Worm (Caenorhabditis elegans): ENCODE results near the gene W02F12.4.

The W02F12.4 gene

DNA sequence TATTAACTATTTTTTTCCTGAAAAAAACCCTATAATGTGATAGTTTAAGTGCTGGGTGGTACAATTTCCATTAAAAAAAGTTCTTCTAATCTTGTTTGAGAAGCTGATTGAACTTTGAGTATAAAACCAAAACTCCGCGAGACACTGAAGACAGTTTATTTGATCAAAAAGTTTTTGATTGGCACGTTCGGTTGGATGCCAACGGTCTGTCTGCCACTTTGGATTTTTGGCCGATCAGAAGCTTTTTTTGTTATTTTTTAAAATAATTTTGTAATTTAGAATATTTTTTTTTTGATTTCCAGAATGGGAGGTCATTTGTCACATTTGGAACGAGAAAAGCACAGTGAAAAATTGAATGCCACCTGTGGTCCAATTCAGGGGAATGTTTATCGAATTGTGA, 37.2 kb downstream of the W02F12.4 start, which contains the start of gene cest-28:
Gene cest-28, plus strand, starts transcription at position 301 of the 400 bp plus-strand sequence.
- TF ChIP-seq lin-39 (tag; optimal IDR thresholded peaks at IDR 0.05): no peak
- TF ChIP-seq nhr-12 (tag; optimal IDR thresholded peaks at IDR 0.05): no peak
- TF ChIP-seq ceh-82 (tag; optimal IDR thresholded peaks at IDR 0.05): no peak
- no peak for TF ChIP-seq nhr-11 (tag; optimal IDR thresholded peaks at IDR 0.05)
- no peak for TF ChIP-seq lsy-12 (tag; optimal IDR thresholded peaks at IDR 0.05)

DNA sequence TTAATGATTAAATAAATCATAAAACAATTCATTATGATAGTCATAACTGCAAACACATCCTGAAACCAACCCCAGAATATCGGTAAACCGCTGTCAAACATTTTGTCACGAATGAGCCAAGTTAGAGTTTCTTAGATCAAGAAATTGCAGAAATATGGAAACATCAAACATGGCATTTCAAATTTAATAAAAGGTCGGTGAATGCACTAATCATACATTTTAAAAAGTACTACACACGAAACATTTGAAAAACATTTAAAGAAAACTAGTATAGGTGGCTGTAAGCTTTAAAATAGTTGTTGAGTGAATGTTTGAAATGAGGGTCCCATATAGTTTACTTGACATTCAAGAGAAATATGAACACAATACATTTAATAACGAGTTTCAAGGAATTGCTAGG, 38.0 kb downstream of the W02F12.4 start, which contains the start of gene str-180:
Gene str-180, minus strand, starts transcription at position 101 of the 400 bp plus-strand sequence.
- TF ChIP-seq nhr-23 (tag; optimal IDR thresholded peaks at IDR 0.05): no peak
- TF ChIP-seq pqm-1 (tag; optimal IDR thresholded peaks at IDR 0.05): no peak
- TF ChIP-seq skn-1 (tag; optimal IDR thresholded peaks at IDR 0.05): no peak
- no peak for TF ChIP-seq elt-2 (tag; optimal IDR thresholded peaks at IDR 0.05)
- TF ChIP-seq nfya-1 (tag; optimal IDR thresholded peaks at IDR 0.05; ENCODE audit: insufficient read depth): no peak
- TF ChIP-seq snpc-4 (tag; optimal IDR thresholded peaks at IDR 0.05): no peak
- no peak for TF ChIP-seq elt-1 (tag; optimal IDR thresholded peaks at IDR 0.05)
- TF ChIP-seq unc-62 (GFP tag; optimal IDR thresholded peaks at IDR 0.05): no peak
- TF ChIP-seq pha-4 (tag; optimal IDR thresholded peaks at IDR 0.05): no peak
- no peak for TF ChIP-seq ztf-11 (tag; optimal IDR thresholded peaks at IDR 0.05)
- TF ChIP-seq ama-1 (optimal IDR thresholded peaks at IDR 0.05): no peak
- no peak for TF ChIP-seq ceh-16 (tag; optimal IDR thresholded peaks at IDR 0.05)

- TF ChIP-seq pqm-1 (tag; optimal IDR thresholded peaks at IDR 0.05) (peak; percentile 76), R02D3.7 (tag; optimal IDR thresholded peaks at IDR 0.05) (no peak), elt-2 (tag; optimal IDR thresholded peaks at IDR 0.05) (peak; percentile 58)
Measured at ce11 chrV:6666557-6666956, 40.2 kb downstream of the W02F12.4 start.

DNA sequence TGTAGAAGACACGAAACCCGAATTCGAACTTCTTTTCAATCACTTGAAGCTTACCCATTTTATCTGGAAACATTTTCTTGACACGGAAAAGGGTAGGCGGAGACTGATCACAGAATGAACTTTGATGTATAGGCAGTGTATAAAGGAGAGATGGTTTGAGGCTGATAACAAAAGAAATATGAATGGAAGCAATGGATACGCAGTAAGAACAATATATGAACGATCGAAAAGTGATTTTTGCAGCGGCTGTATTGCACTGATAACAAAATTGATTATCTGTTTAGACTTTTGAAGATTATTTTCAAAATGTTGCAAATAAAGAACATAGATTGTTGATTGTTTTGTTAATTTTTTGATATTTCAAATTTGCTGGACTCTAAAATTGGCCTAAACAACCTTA, 41.0 kb downstream of the W02F12.4 start, which contains the start of gene pmp-5:
Gene pmp-5, minus strand, starts transcription at position 63 of the 400 bp plus-strand sequence.
- no peak for TF ChIP-seq eor-1 (tag; optimal IDR thresholded peaks at IDR 0.05)
- TF ChIP-seq nhr-23 (tag; optimal IDR thresholded peaks at IDR 0.05): no peak
- no peak for TF ChIP-seq nhr-76 (tag; optimal IDR thresholded peaks at IDR 0.05)
- no peak for TF ChIP-seq egl-27 (tag; optimal IDR thresholded peaks at IDR 0.05)
- TF ChIP-seq nfya-1 (tag; optimal IDR thresholded peaks at IDR 0.05; ENCODE audit: insufficient read depth): no peak
- TF ChIP-seq ceh-9 (tag; optimal IDR thresholded peaks at IDR 0.05): no peak
- no peak for TF ChIP-seq pha-4 (tag; optimal IDR thresholded peaks at IDR 0.05)
- TF ChIP-seq ZK546.5 (tag; optimal IDR thresholded peaks at IDR 0.05): no peak
- TF ChIP-seq ceh-82 (tag; optimal IDR thresholded peaks at IDR 0.05): no peak
- no peak for TF ChIP-seq ztf-4 (tag; optimal IDR thresholded peaks at IDR 0.05)
- TF ChIP-seq mdl-1 (tag; optimal IDR thresholded peaks at IDR 0.05): no peak
- no peak for TF ChIP-seq fkh-10 (GFP tag; optimal IDR thresholded peaks at IDR 0.05)
- no peak for TF ChIP-seq ztf-11 (tag; optimal IDR thresholded peaks at IDR 0.05)
- no peak for TF ChIP-seq sea-2 (GFP tag; optimal IDR thresholded peaks at IDR 0.05)
- TF ChIP-seq aly-2 (tag; optimal IDR thresholded peaks at IDR 0.05): no peak
- TF ChIP-seq pqm-1 (tag; optimal IDR thresholded peaks at IDR 0.05): peak; percentile 83
- TF ChIP-seq nhr-12 (tag; optimal IDR thresholded peaks at IDR 0.05): no peak
- peak; percentile 89 for TF ChIP-seq elt-2 (tag; optimal IDR thresholded peaks at IDR 0.05)
- TF ChIP-seq jun-1 (tag; optimal IDR thresholded peaks at IDR 0.05): peak; percentile 14
- no peak for TF ChIP-seq lin-39 (tag; optimal IDR thresholded peaks at IDR 0.05)
- no peak for TF ChIP-seq tbx-2 (tag; optimal IDR thresholded peaks at IDR 0.05)
- no peak for TF ChIP-seq elt-1 (tag; optimal IDR thresholded peaks at IDR 0.05)
- no peak for TF ChIP-seq ceh-28 (tag; optimal IDR thresholded peaks at IDR 0.05)
- TF ChIP-seq daf-12 (tag; optimal IDR thresholded peaks at IDR 0.05): no peak
- TF ChIP-seq egl-5 (tag; optimal IDR thresholded peaks at IDR 0.05): no peak
- no peak for TF ChIP-seq nhr-25 (tag; optimal IDR thresholded peaks at IDR 0.05)

DNA sequence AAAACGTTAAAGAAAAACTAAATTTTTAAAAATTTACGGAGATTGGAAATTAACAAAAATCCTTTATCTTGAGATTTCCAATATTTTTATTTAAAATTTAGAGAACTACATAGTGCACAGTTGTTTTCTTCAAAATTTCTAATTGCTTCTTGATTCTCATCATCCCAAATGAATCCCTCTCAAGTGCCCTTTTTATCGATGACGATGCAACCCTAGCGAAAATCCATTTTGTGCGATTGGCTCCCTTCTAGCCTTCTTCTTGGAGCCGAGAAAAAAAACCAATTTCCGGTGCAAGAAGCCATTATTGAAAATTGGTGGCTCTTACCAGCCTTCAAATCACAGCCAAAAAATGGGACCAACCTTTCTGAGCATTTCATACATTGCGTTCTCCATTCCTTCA, 44.2 kb downstream of the W02F12.4 start:
- TF ChIP-seq mml-1 (tag; optimal IDR thresholded peaks at IDR 0.05) (no peak), tbx-2 (tag; optimal IDR thresholded peaks at IDR 0.05) (no peak), nhr-43 (tag; optimal IDR thresholded peaks at IDR 0.05; ENCODE audit: poor library complexity, severe bottlenecking) (no peak), nhr-77 (tag; optimal IDR thresholded peaks at IDR 0.05) (no peak), skn-1 (tag; optimal IDR thresholded peaks at IDR 0.05) (no peak), ZK546.5 (tag; optimal IDR thresholded peaks at IDR 0.05) (no peak), unc-39 (tag; optimal IDR thresholded peaks at IDR 0.05) (no peak), ceh-9 (tag; optimal IDR thresholded peaks at IDR 0.05) (no peak), ama-1 (optimal IDR thresholded peaks at IDR 0.05) (no peak), R02D3.7 (tag; optimal IDR thresholded peaks at IDR 0.05) (no peak), elt-1 (tag; optimal IDR thresholded peaks at IDR 0.05) (no peak), ceh-16 (tag; optimal IDR thresholded peaks at IDR 0.05) (no peak), nhr-76 (tag; optimal IDR thresholded peaks at IDR 0.05) (no peak), eor-1 (tag; optimal IDR thresholded peaks at IDR 0.05) (no peak), ztf-4 (tag; optimal IDR thresholded peaks at IDR 0.05) (no peak)
